Fruit fly (Drosophila melanogaster) whole organism, embryonic: ENCODE measurements around the gene CG5541.

Experiments used
- Aef1 ChIP-seq: fragments of 200-800 bp; sonication (Bioruptor generic); IDR thresholded peaks from 3 replicates; pipeline ENCODE4 v1.3.6; 2022; ENCODE audit warnings: missing biosample characterization, missing genetic modification characterization
- Blimp-1 ChIP-seq: fragments of 200-800 bp; sonication (Bioruptor generic); optimal IDR thresholded peaks from 3 replicates; lab custom pipeline; 2018; ENCODE audit warnings: missing biosample characterization, missing genetic modification characterization, mild to moderate bottlenecking, moderate library complexity, missing genetic modification reagents
- CG10147 ChIP-seq: fragments of 200-800 bp; sonication (Bioruptor generic); optimal IDR thresholded peaks from 2 replicates; lab custom pipeline; 2019; ENCODE audit warnings: missing biosample characterization, mild to moderate bottlenecking, missing genetic modification characterization, moderate library complexity
- CG12155 ChIP-seq: fragments of 200-800 bp; sonication (Bioruptor generic); optimal IDR thresholded peaks from 3 replicates; lab custom pipeline; 2016; ENCODE audit warnings: missing biosample characterization, missing genetic modification characterization
- CG14710 ChIP-seq: fragments of 200-800 bp; sonication (Bioruptor generic); optimal IDR thresholded peaks from 3 replicates; lab custom pipeline; 2019; ENCODE audit warnings: missing biosample characterization, mild to moderate bottlenecking, missing genetic modification characterization, moderate library complexity
- CG14965 ChIP-seq: fragments of 200-800 bp; sonication (Bioruptor generic); optimal IDR thresholded peaks from 2 replicates; lab custom pipeline; 2016; ENCODE audit warnings: missing biosample characterization, missing genetic modification characterization, borderline replicate concordance
- CG15011 ChIP-seq: fragments of 200-800 bp; sonication (Bioruptor generic); optimal IDR thresholded peaks from 3 replicates; lab custom pipeline; 2018; ENCODE audit warnings: missing biosample characterization, mild to moderate bottlenecking, missing genetic modification characterization
- CG3163 ChIP-seq: fragments of 200-800 bp; sonication (Bioruptor generic); optimal IDR thresholded peaks from 3 replicates; lab custom pipeline; 2016; ENCODE audit warnings: missing biosample characterization, missing genetic modification characterization
- CG6272 ChIP-seq: fragments of 200-800 bp; sonication (Bioruptor generic); IDR thresholded peaks from 2 replicates; pipeline ENCODE4 v1.3.6; 2022; ENCODE audit warnings: missing biosample characterization, missing genetic modification characterization
- CG6683 ChIP-seq: fragments of 200-800 bp; sonication (Bioruptor generic); optimal IDR thresholded peaks from 2 replicates; lab custom pipeline; 2017; ENCODE audit warnings: missing biosample characterization, mild to moderate bottlenecking, missing genetic modification characterization, missing genetic modification reagents
- CG7357 ChIP-seq: fragments of 200-800 bp; sonication (Bioruptor generic); IDR thresholded peaks from 3 replicates; pipeline ENCODE4 v1.3.6; 2022; ENCODE audit warnings: missing biosample characterization, missing genetic modification characterization
- CG9437 ChIP-seq: fragments of 200-800 bp; sonication (Bioruptor generic); optimal IDR thresholded peaks from 2 replicates; lab custom pipeline; 2018; ENCODE audit warnings: missing biosample characterization, mild to moderate bottlenecking, missing genetic modification characterization
- CG9609 ChIP-seq: fragments of 200-800 bp; sonication (Bioruptor generic); optimal IDR thresholded peaks from 3 replicates; lab custom pipeline; 2016; ENCODE audit warnings: missing biosample characterization, missing genetic modification characterization
- CG9797 ChIP-seq: fragments of 200-800 bp; sonication (Bioruptor generic); optimal IDR thresholded peaks from 3 replicates; lab custom pipeline; 2018; ENCODE audit warnings: missing biosample characterization, mild to moderate bottlenecking, missing genetic modification characterization
- CG9876 ChIP-seq: fragments of 200-800 bp; sonication (Bioruptor generic); optimal IDR thresholded peaks from 2 replicates; lab custom pipeline; 2016; ENCODE audit warnings: missing biosample characterization, missing genetic modification characterization
- Deaf1 ChIP-seq: fragments of 200-800 bp; optimal IDR thresholded peaks from 3 replicates; lab custom pipeline; 2019; ENCODE audit warnings: missing biosample characterization, mild to moderate bottlenecking, missing genetic modification characterization, moderate library complexity
- Dfd ChIP-seq, 2 experiments: fragments of >200 bp; optimal IDR thresholded peaks; 2 replicates each; lab custom pipeline; 2017; ENCODE audit warnings: missing biosample characterization in 2 of 2, missing genetic modification characterization in 2 of 2
- HmgZ ChIP-seq: fragments of 200-800 bp; sonication (Bioruptor generic); optimal IDR thresholded peaks from 2 replicates; lab custom pipeline; 2018; ENCODE audit warnings: missing biosample characterization, mild to moderate bottlenecking, missing genetic modification characterization
- Med ChIP-seq: fragments of 200-800 bp; sonication (Bioruptor generic); peaks from one replicate; lab custom pipeline; 2016; ENCODE audit warnings: missing biosample characterization, missing genetic modification characterization, mild to moderate bottlenecking, inconsistent platforms, moderate library complexity
- Xbp1 ChIP-seq: fragments of 200-800 bp; sonication (Bioruptor generic); optimal IDR thresholded peaks from 3 replicates; lab custom pipeline; 2016; ENCODE audit warnings: missing biosample characterization, mild to moderate bottlenecking, missing genetic modification characterization
- ap ChIP-seq: fragments of 200-800 bp; sonication (Bioruptor generic); IDR thresholded peaks from 2 replicates; pipeline ENCODE4 v1.3.6; 2022; ENCODE audit warnings: missing biosample characterization, missing genetic modification characterization
- cato ChIP-seq: fragments of 200-800 bp; sonication (Bioruptor generic); optimal IDR thresholded peaks from 2 replicates; lab custom pipeline; 2016; ENCODE audit warnings: missing biosample characterization, missing genetic modification characterization, borderline replicate concordance
- cg ChIP-seq: fragments of 200-800 bp; sonication (Bioruptor generic); optimal IDR thresholded peaks from 3 replicates; lab custom pipeline; 2019; ENCODE audit warnings: missing biosample characterization, mild to moderate bottlenecking, missing genetic modification characterization, moderate library complexity
- chif ChIP-seq, 2 experiments: fragments of 200-800 bp; sonication (Bioruptor generic); optimal IDR thresholded peaks; 3 replicates each; lab custom pipeline; 2016; ENCODE audit warnings: missing biosample characterization in 2 of 2, missing genetic modification characterization in 2 of 2
- dmrt99B ChIP-seq: fragments of 200-800 bp; sonication (Bioruptor generic); optimal IDR thresholded peaks from 2 replicates; lab custom pipeline; 2018; ENCODE audit warnings: missing biosample characterization, mild to moderate bottlenecking, missing genetic modification characterization, moderate library complexity
- en ChIP-seq: fragments of 200-800 bp; sonication (Bioruptor generic); optimal IDR thresholded peaks from 2 replicates; lab custom pipeline; 2016; ENCODE audit warnings: missing biosample characterization, missing genetic modification characterization
- exex ChIP-seq: fragments of 200-800 bp; sonication (Bioruptor generic); optimal IDR thresholded peaks from 4 replicates; lab custom pipeline; 2018; ENCODE audit warnings: missing biosample characterization, mild to moderate bottlenecking, missing genetic modification characterization, moderate library complexity
- fd3F ChIP-seq: fragments of 200-800 bp; sonication (Bioruptor generic); optimal IDR thresholded peaks from 2 replicates; lab custom pipeline; 2018; ENCODE audit warnings: missing biosample characterization, mild to moderate bottlenecking, missing genetic modification characterization, moderate library complexity
- fd64A ChIP-seq: fragments of 200-800 bp; sonication (Bioruptor generic); optimal IDR thresholded peaks from 3 replicates; lab custom pipeline; 2018; ENCODE audit warnings: missing biosample characterization, mild to moderate bottlenecking, missing genetic modification characterization
- gfzf ChIP-seq: fragments of 200-800 bp; sonication (Bioruptor generic); optimal IDR thresholded peaks from 2 replicates; lab custom pipeline; 2016; ENCODE audit warnings: missing biosample characterization, mild to moderate bottlenecking, missing genetic modification characterization, moderate library complexity
- gro ChIP-seq: fragments of 200-800 bp; sonication (Bioruptor generic); optimal IDR thresholded peaks from 2 replicates; lab custom pipeline; 2016; ENCODE audit warnings: missing biosample characterization, missing genetic modification characterization
- luna ChIP-seq: fragments of 200-800 bp; sonication (Bioruptor generic); optimal IDR thresholded peaks from 2 replicates; lab custom pipeline; 2016; ENCODE audit warnings: missing biosample characterization, missing genetic modification characterization
- mam ChIP-seq: fragments of 200-800 bp; sonication (Bioruptor generic); optimal IDR thresholded peaks from 3 replicates; lab custom pipeline; 2016; ENCODE audit warnings: missing biosample characterization, missing genetic modification characterization
- nerfin-2 ChIP-seq: fragments of 200-800 bp; sonication (Bioruptor generic); IDR thresholded peaks from 2 replicates; pipeline ENCODE4 v1.3.6; 2022; ENCODE audit warnings: missing biosample characterization, missing genetic modification characterization; ENCODE audit not compliant: partially characterized antibody
- nom ChIP-seq: fragments of 200-800 bp; sonication (Bioruptor generic); optimal IDR thresholded peaks from 2 replicates; lab custom pipeline; 2017; ENCODE audit warnings: missing biosample characterization, missing genetic modification characterization, mild to moderate bottlenecking, moderate library complexity, missing genetic modification reagents
- odd ChIP-seq: fragments of 200-800 bp; sonication (Bioruptor generic); optimal IDR thresholded peaks from 2 replicates; lab custom pipeline; 2017; ENCODE audit warnings: missing biosample characterization, mild to moderate bottlenecking, missing genetic modification characterization
- pita ChIP-seq: fragments of 200-800 bp; sonication (Bioruptor generic); optimal IDR thresholded peaks from 2 replicates; lab custom pipeline; 2017; ENCODE audit warnings: missing biosample characterization, mild to moderate bottlenecking, missing genetic modification characterization
- pnt ChIP-seq: fragments of 200-800 bp; sonication (Bioruptor generic); optimal IDR thresholded peaks from 3 replicates; lab custom pipeline; 2016; ENCODE audit warnings: missing biosample characterization, missing genetic modification characterization
- pum ChIP-seq: fragments of 200-800 bp; sonication (Bioruptor generic); optimal IDR thresholded peaks from 2 replicates; lab custom pipeline; 2016; ENCODE audit warnings: missing biosample characterization, missing genetic modification characterization
- rib ChIP-seq: fragments of 200-800 bp; sonication (Bioruptor generic); IDR thresholded peaks from 2 replicates; pipeline ENCODE4 v1.3.6; 2022; ENCODE audit warnings: missing biosample characterization, missing genetic modification characterization
- sc ChIP-seq, 3 experiments: fragments of >200 bp in 2 of 3; fragments of 200-800 bp in 1 of 3; sonication (Bioruptor generic) in 1 of 3; optimal IDR thresholded peaks; 2 replicates in 2 of 3; 3 replicates in 1 of 3; lab custom pipeline; 2017; ENCODE audit warnings: mild to moderate bottlenecking in 1 of 3, missing biosample characterization in 1 of 3, missing genetic modification characterization in 1 of 3, missing genetic modification reagents in 1 of 3
- shn ChIP-seq: fragments of 200-800 bp; sonication (Bioruptor generic); optimal IDR thresholded peaks from 3 replicates; lab custom pipeline; 2016; ENCODE audit warnings: missing biosample characterization, missing genetic modification characterization
- sima ChIP-seq: fragments of 200-800 bp; sonication (Bioruptor generic); optimal IDR thresholded peaks from 2 replicates; lab custom pipeline; 2016; ENCODE audit warnings: missing biosample characterization, missing genetic modification characterization
- so ChIP-seq: fragments of 200-800 bp; sonication (Bioruptor generic); IDR thresholded peaks from 3 replicates; pipeline ENCODE4 v1.3.6; 2022; ENCODE audit warnings: missing biosample characterization, missing genetic modification characterization
- sqz ChIP-seq: fragments of 200-800 bp; sonication (Bioruptor generic); optimal IDR thresholded peaks from 3 replicates; lab custom pipeline; 2018; ENCODE audit warnings: missing biosample characterization, mild to moderate bottlenecking, missing genetic modification characterization
- tgo ChIP-seq: fragments of 200-800 bp; sonication (Bioruptor generic); IDR thresholded peaks from 3 replicates; pipeline ENCODE4 v1.3.6; 2022; ENCODE audit warnings: missing biosample characterization, missing genetic modification characterization
- tin ChIP-seq: fragments of 200-800 bp; sonication (Bioruptor generic); optimal IDR thresholded peaks from 3 replicates; lab custom pipeline; 2016; ENCODE audit warnings: missing biosample characterization, missing genetic modification characterization
- tx ChIP-seq: fragments of 200-800 bp; sonication (Bioruptor generic); optimal IDR thresholded peaks from 2 replicates; lab custom pipeline; 2016; ENCODE audit warnings: missing biosample characterization, missing genetic modification characterization
- unpg ChIP-seq: fragments of 200-800 bp; sonication (Bioruptor generic); optimal IDR thresholded peaks from 3 replicates; lab custom pipeline; 2018; ENCODE audit warnings: missing biosample characterization, mild to moderate bottlenecking, missing genetic modification characterization, moderate library complexity
- vfl ChIP-seq: fragments of 200-800 bp; sonication (Bioruptor generic); optimal IDR thresholded peaks from 2 replicates; lab custom pipeline; 2016; ENCODE audit warnings: missing biosample characterization, missing genetic modification characterization

Gene CG5541

DNA sequence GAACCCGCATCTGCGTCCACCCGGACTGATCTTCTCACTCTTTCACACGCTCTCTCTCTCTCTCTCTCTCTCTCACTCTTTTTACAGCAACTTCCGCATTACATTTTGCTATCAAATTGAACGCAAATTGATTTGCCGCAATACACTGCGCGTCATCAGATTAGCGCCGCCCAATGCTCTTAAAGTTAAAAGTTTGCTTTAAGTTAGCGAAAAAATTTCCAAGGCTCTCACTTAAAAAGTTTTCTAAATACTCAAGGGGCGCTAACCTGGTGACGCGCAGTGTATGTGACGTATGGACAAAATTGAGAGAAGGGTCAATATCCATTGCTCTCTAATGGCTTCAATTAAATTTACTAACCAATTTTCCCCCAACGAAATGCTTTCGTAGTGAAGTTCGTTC, 21.7 kb upstream of the CG5541 start (continued):
- TF ChIP-seq vfl (GFP tag; lab: Kevin White, UChicago) (peak; percentile 80), pita (GFP tag; lab: Kevin White, UChicago) (no peak), CG6272 (GFP tag; lab: Robert Waterston, UW) (peak; percentile 56; the same call in 1 of the 2 replicates), tx (GFP tag; lab: Kevin White, UChicago) (peak; percentile 82), fd3F (peak; percentile 79), CG9609 (GFP tag; lab: Kevin White, UChicago) (peak; percentile 82), CG6683 (GFP tag; lab: Kevin White, UChicago) (peak; percentile 72), odd (GFP tag; lab: Kevin White, UChicago) (peak; percentile 74), chif (GFP tag; optimal IDR thresholded peaks at IDR 0.05; lab: Kevin White, UChicago) (peak; percentile 82 to 88), pnt (peak; percentile 87), CG9797 (GFP tag; lab: Kevin White, UChicago) (no peak), sc (optimal IDR thresholded peaks at IDR 0.05; lab: Kevin White, UChicago) (no peak), sc (GFP tag; optimal IDR thresholded peaks at IDR 0.05; lab: Kevin White, UChicago) (peak; percentile 73), sima (peak; percentile 67), CG9437 (GFP tag; lab: Kevin White, UChicago) (peak; percentile 68), tin (GFP tag; lab: Kevin White, UChicago) (peak; percentile 79), Med (GFP tag; lab: Kevin White, UChicago) (peak; percentile 98), CG15011 (GFP tag; lab: Kevin White, UChicago) (peak; percentile 74), CG14710 (peak; percentile 76), luna (GFP tag; lab: Kevin White, UChicago) (peak; percentile 68), nerfin-2 (GFP tag; lab: Robert Waterston, UW) (no peak), CG3163 (GFP tag; lab: Kevin White, UChicago) (peak; percentile 75), cg (no peak), ap (GFP tag; lab: Robert Waterston, UW) (peak; percentile 86), gfzf (no peak), Dfd (GFP tag; optimal IDR thresholded peaks at IDR 0.05; lab: Kevin White, UChicago) (no peak), gro (GFP tag; lab: Kevin White, UChicago) (peak; percentile 88), HmgZ (tag; lab: Kevin White, UChicago) (peak; percentile 74), cato (GFP tag; lab: Kevin White, UChicago) (peak; percentile 72), so (peak; percentile 81; the same call in 2 of the 3 replicates), Xbp1 (GFP tag; lab: Kevin White, UChicago) (peak; percentile 88), pum (peak; percentile 87), fd64A (peak; percentile 64), tgo (GFP tag; lab: Robert Waterston, UW) (peak; percentile 83), rib (GFP tag; lab: Robert Waterston, UW) (peak; percentile 74), CG7357 (GFP tag; lab: Robert Waterston, UW) (peak; percentile 78), CG10147 (GFP tag; lab: Kevin White, UChicago) (peak; percentile 71), exex (tag; lab: Kevin White, UChicago) (peak; percentile 70), dmrt99B (tag; lab: Kevin White, UChicago) (peak; percentile 91), shn (GFP tag; lab: Kevin White, UChicago) (peak; percentile 77), Deaf1 (tag; lab: Kevin White, UChicago) (peak; percentile 62), unpg (GFP tag; lab: Kevin White, UChicago) (peak; percentile 89), CG12155 (GFP tag; lab: Kevin White, UChicago) (peak; percentile 71), Aef1 (GFP tag; lab: Robert Waterston, UW) (peak; percentile 82), Blimp-1 (GFP tag; lab: Kevin White, UChicago) (peak; percentile 84), CG14965 (GFP tag; lab: Kevin White, UChicago) (peak; percentile 64), en (GFP tag; lab: Kevin White, UChicago) (peak; percentile 77), sqz (peak; percentile 65), nom (no peak), CG9876 (GFP tag; lab: Kevin White, UChicago) (peak; percentile 73), mam (GFP tag; lab: Kevin White, UChicago) (peak; percentile 88)
